Fruit fly (Drosophila melanogaster): ENCODE data around the gene CG7691.

CG7691 gene

dm6 chr3R:18582236-18582635 is 22.6 kb downstream of the CG7691 start:
- no peak for TF ChIP-seq psq (optimal IDR thresholded peaks at IDR 0.05)
- TF ChIP-seq Sin3A (optimal IDR thresholded peaks at IDR 0.05), result no peak
- TF ChIP-seq ttk (optimal IDR thresholded peaks at IDR 0.05), result no peak
- TF ChIP-seq h (optimal IDR thresholded peaks at IDR 0.05), result no peak
- no peak for TF ChIP-seq Myc (optimal IDR thresholded peaks at IDR 0.05)
- TF ChIP-seq insv (optimal IDR thresholded peaks at IDR 0.05), result no peak

dm6 chr3R:18583881-18584545 is 24.3 kb downstream of the CG7691 start:
- TF ChIP-seq psq (optimal IDR thresholded peaks at IDR 0.05) (no peak), Sin3A (optimal IDR thresholded peaks at IDR 0.05) (no peak), insv (optimal IDR thresholded peaks at IDR 0.05) (no peak), h (optimal IDR thresholded peaks at IDR 0.05) (no peak), Myc (optimal IDR thresholded peaks at IDR 0.05) (no peak), ttk (optimal IDR thresholded peaks at IDR 0.05) (no peak)

dm6 chr3R:18584546-18584935 is 24.9 kb downstream of the CG7691 start:
- no peak for TF ChIP-seq insv (optimal IDR thresholded peaks at IDR 0.05)
- TF ChIP-seq psq (optimal IDR thresholded peaks at IDR 0.05), result no peak
- no peak for TF ChIP-seq Myc (optimal IDR thresholded peaks at IDR 0.05)
- no peak for TF ChIP-seq ttk (optimal IDR thresholded peaks at IDR 0.05)
- TF ChIP-seq Sin3A (optimal IDR thresholded peaks at IDR 0.05), result no peak
- no peak for TF ChIP-seq h (optimal IDR thresholded peaks at IDR 0.05)

- TF ChIP-seq h (optimal IDR thresholded peaks at IDR 0.05), result no peak
- no peak for TF ChIP-seq Sin3A (optimal IDR thresholded peaks at IDR 0.05)
- no peak for TF ChIP-seq psq (optimal IDR thresholded peaks at IDR 0.05)
- TF ChIP-seq Myc (optimal IDR thresholded peaks at IDR 0.05), result no peak
- TF ChIP-seq insv (optimal IDR thresholded peaks at IDR 0.05), result no peak
- TF ChIP-seq ttk (optimal IDR thresholded peaks at IDR 0.05), result no peak
Observed at dm6 chr3R:18585259-18585858, 25.7 kb downstream of the CG7691 start.

- TF ChIP-seq Myc (optimal IDR thresholded peaks at IDR 0.05), result no peak
- TF ChIP-seq psq (optimal IDR thresholded peaks at IDR 0.05), result no peak
- no peak for TF ChIP-seq h (optimal IDR thresholded peaks at IDR 0.05)
- TF ChIP-seq insv (optimal IDR thresholded peaks at IDR 0.05), result no peak
- TF ChIP-seq ttk (optimal IDR thresholded peaks at IDR 0.05), result no peak
- no peak for TF ChIP-seq Sin3A (optimal IDR thresholded peaks at IDR 0.05)
Observed at dm6 chr3R:18590754-18591153, 31.1 kb downstream of the CG7691 start, which contains the start of gene qin. Gene qin (plus strand): TSS chr3R:18591027.

dm6 chr3R:18598391-18598790 is 38.7 kb downstream of the CG7691 start, which contains the start of gene Tssk:
Gene Tssk (plus strand): TSS chr3R:18598691.
- TF ChIP-seq insv (optimal IDR thresholded peaks at IDR 0.05) (no peak), Sin3A (optimal IDR thresholded peaks at IDR 0.05) (no peak), h (optimal IDR thresholded peaks at IDR 0.05) (no peak), psq (optimal IDR thresholded peaks at IDR 0.05) (no peak), Myc (optimal IDR thresholded peaks at IDR 0.05) (no peak), ttk (optimal IDR thresholded peaks at IDR 0.05) (no peak)

Data from Kc167 (cell line).